Worm (Caenorhabditis elegans): ENCODE measurements around the gene T21E8.7.

ce11 chrX:10902723-10903322 lies 19.5 kb downstream of the T21E8.7 start, which contains the start of gene acbp-3:
- TF ChIP-seq hlh-1 (tag; optimal IDR thresholded peaks at IDR 0.05), result no peak
- TF ChIP-seq nhr-28 (tag; optimal IDR thresholded peaks at IDR 0.05), result no peak
- TF ChIP-seq snpc-4 (tag; optimal IDR thresholded peaks at IDR 0.05), result no peak
- TF ChIP-seq nhr-237 (tag; optimal IDR thresholded peaks at IDR 0.05), result no peak
- no peak for TF ChIP-seq sptf-1 (tag; optimal IDR thresholded peaks at IDR 0.05)
- no peak for TF ChIP-seq ztf-11 (tag; optimal IDR thresholded peaks at IDR 0.05)
- TF ChIP-seq blmp-1 (tag; optimal IDR thresholded peaks at IDR 0.05), result no peak
- no peak for TF ChIP-seq lin-13 (tag; optimal IDR thresholded peaks at IDR 0.05)

Data from whole organism, mixed stage, embryonic.